Worm (Caenorhabditis elegans): ENCODE results near the gene F22F7.12.

ce11 chrV:2185486-2185885 is 41.2 kb upstream of the F22F7.12 start:
- TF ChIP-seq unc-55 (GFP tag; optimal IDR thresholded peaks at IDR 0.05) (no peak), nhr-12 (tag; optimal IDR thresholded peaks at IDR 0.05) (no peak), mab-5 (tag; optimal IDR thresholded peaks at IDR 0.05) (no peak), ceh-82 (tag; optimal IDR thresholded peaks at IDR 0.05) (no peak), R02D3.7 (tag; optimal IDR thresholded peaks at IDR 0.05) (no peak), alr-1 (tag; optimal IDR thresholded peaks at IDR 0.05) (no peak), nhr-77 (tag; optimal IDR thresholded peaks at IDR 0.05) (no peak), elt-1 (tag; optimal IDR thresholded peaks at IDR 0.05) (no peak), lsy-2 (tag; optimal IDR thresholded peaks at IDR 0.05) (no peak), ztf-11 (tag; optimal IDR thresholded peaks at IDR 0.05) (no peak), nhr-11 (tag; optimal IDR thresholded peaks at IDR 0.05) (no peak)

All from whole organism, L2 larva.